Worm (Caenorhabditis elegans) whole organism, L4/young adult: ENCODE results near the gene C02E7.10.

Experiments
- W03F9.2 ChIP-seq: fragments of 150-350 bp; optimal IDR thresholded peaks from 2 replicates; lab custom pipeline; 2014; ENCODE audit warnings: missing biosample characterization, missing genetic modification characterization
- dao-5 ChIP-seq: sonication (generic microtip); optimal IDR thresholded peaks from 2 replicates; lab custom pipeline; 2016; ENCODE audit warnings: missing genotype, missing genetic modification characterization, moderate library complexity, missing compliant biosample characterization
- him-1 ChIP-seq: sonication (generic microtip); optimal IDR thresholded peaks from 2 replicates; lab custom pipeline; 2016; ENCODE audit warnings: missing genotype, missing genetic modification reagents, missing genetic modification characterization, missing compliant biosample characterization

ce11 chrV:4964020-4964635 is 31.3 kb upstream of the C02E7.10 start:
- TF ChIP-seq him-1 (tag; lab: Kevin White, UChicago) (no peak), dao-5 (tag; lab: Kevin White, UChicago) (no peak), W03F9.2 (tag; lab: Kevin White, UChicago) (no peak)
